Fruit fly (Drosophila melanogaster): ENCODE results near the gene tll.

DNA sequence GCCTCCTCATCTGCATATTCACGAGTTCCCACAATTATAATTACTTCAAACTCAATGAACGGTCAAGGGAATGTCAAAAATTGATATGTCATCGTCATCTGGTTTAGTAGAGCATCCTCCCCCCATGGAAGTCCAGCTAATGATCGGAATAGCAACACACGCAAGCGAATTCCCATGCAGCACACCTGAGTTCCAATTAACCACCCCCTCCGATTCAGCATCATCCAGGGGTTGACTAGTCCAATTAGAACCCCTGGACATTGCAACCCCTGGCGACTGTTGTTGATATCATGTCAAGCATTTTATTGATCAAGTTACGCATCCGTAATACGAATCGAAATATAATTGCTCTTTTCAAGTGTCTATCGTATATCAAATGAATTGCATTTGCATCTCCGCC is 1.7 kb upstream of the tll start:
- TF ChIP-seq Dref (GFP tag; IDR thresholded peaks at IDR 0.05) (no peak), schlank (tag; optimal IDR thresholded peaks at IDR 0.05) (no peak), salm (tag; optimal IDR thresholded peaks at IDR 0.05) (no peak), Nf-YB (GFP tag; optimal IDR thresholded peaks at IDR 0.05) (no peak), ERR (GFP tag; optimal IDR thresholded peaks at IDR 0.05) (no peak)
